Worm (Caenorhabditis elegans): ENCODE measurements around the gene Y22D7AR.6.

Gene Y22D7AR.6

ce11 chrIII:1665799-1666308 is 10.7 kb downstream of the Y22D7AR.6 start, which contains the start of gene Y22D7AR.3:
Gene Y22D7AR.3 (minus strand): TSS chrIII:1665849.
- TF ChIP-seq ztf-29 (GFP tag; IDR thresholded peaks at IDR 0.05) = no peak
- no peak for TF ChIP-seq med-1 (GFP tag; optimal IDR thresholded peaks at IDR 0.05; ENCODE audit: insufficient read depth)
- TF ChIP-seq T22C8.4 (GFP tag; IDR thresholded peaks at IDR 0.05) = 0 out of 2 replicates have a peak, but pooled peaks have one; percentile 7

- TF ChIP-seq ref-1 (GFP tag; conservative IDR thresholded peaks at IDR 0.05) = no peak
- TF ChIP-seq ztf-23 (GFP tag; IDR thresholded peaks at IDR 0.05) = no peak
- no peak for TF ChIP-seq ztf-29 (GFP tag; IDR thresholded peaks at IDR 0.05)
- no peak for TF ChIP-seq tab-1 (GFP tag; IDR thresholded peaks at IDR 0.05)
- TF ChIP-seq klf-2 (GFP tag; conservative IDR thresholded peaks at IDR 0.05) = no peak
- peak; percentile 64; the same call in 1 of the 2 replicates for TF ChIP-seq T22C8.4 (GFP tag; IDR thresholded peaks at IDR 0.05)
Observed at ce11 chrIII:1665373-1665772, 11.1 kb downstream of the Y22D7AR.6 start.

- TF ChIP-seq T22C8.4 (GFP tag; IDR thresholded peaks at IDR 0.05) = no peak
- no peak for TF ChIP-seq cog-1 (tag; optimal IDR thresholded peaks at IDR 0.05)
- no peak for TF ChIP-seq ztf-23 (GFP tag; IDR thresholded peaks at IDR 0.05)
- TF ChIP-seq klf-2 (GFP tag; conservative IDR thresholded peaks at IDR 0.05) = no peak
- TF ChIP-seq tab-1 (GFP tag; IDR thresholded peaks at IDR 0.05) = no peak
- TF ChIP-seq med-1 (GFP tag; optimal IDR thresholded peaks at IDR 0.05; ENCODE audit: insufficient read depth) = no peak
- TF ChIP-seq ref-1 (GFP tag; conservative IDR thresholded peaks at IDR 0.05) = no peak
- no peak for TF ChIP-seq ztf-29 (GFP tag; IDR thresholded peaks at IDR 0.05)
- no peak for TF ChIP-seq flt-1 (GFP tag; IDR thresholded peaks at IDR 0.05)
Observed at ce11 chrIII:1664761-1665266, 11.7 kb downstream of the Y22D7AR.6 start, which contains the start of gene Y22D7AL.16. Gene Y22D7AL.16 (minus strand): TSS chrIII:1665216.

ce11 chrIII:1663056-1663455 is 13.5 kb downstream of the Y22D7AR.6 start:
- TF ChIP-seq flt-1 (GFP tag; IDR thresholded peaks at IDR 0.05) (no peak), tab-1 (GFP tag; IDR thresholded peaks at IDR 0.05) (no peak), T22C8.4 (GFP tag; IDR thresholded peaks at IDR 0.05) (peak; percentile 67), med-1 (GFP tag; optimal IDR thresholded peaks at IDR 0.05; ENCODE audit: insufficient read depth) (no peak)

- TF ChIP-seq ztf-29 (GFP tag; IDR thresholded peaks at IDR 0.05) = no peak
Observed at ce11 chrIII:1662405-1662804, 14.1 kb downstream of the Y22D7AR.6 start.

ce11 chrIII:1661031-1661430 is 15.5 kb downstream of the Y22D7AR.6 start:
- TF ChIP-seq ztf-23 (GFP tag; IDR thresholded peaks at IDR 0.05) (no peak), flt-1 (GFP tag; IDR thresholded peaks at IDR 0.05) (no peak), cog-1 (tag; optimal IDR thresholded peaks at IDR 0.05) (no peak), ref-1 (GFP tag; conservative IDR thresholded peaks at IDR 0.05) (no peak), med-1 (GFP tag; optimal IDR thresholded peaks at IDR 0.05; ENCODE audit: insufficient read depth) (no peak)

- TF ChIP-seq cog-1 (tag; optimal IDR thresholded peaks at IDR 0.05) (no peak), flt-1 (GFP tag; IDR thresholded peaks at IDR 0.05) (no peak), klf-2 (GFP tag; conservative IDR thresholded peaks at IDR 0.05) (no peak), ref-1 (GFP tag; conservative IDR thresholded peaks at IDR 0.05) (no peak), T22C8.4 (GFP tag; IDR thresholded peaks at IDR 0.05) (no peak), ztf-23 (GFP tag; IDR thresholded peaks at IDR 0.05) (no peak), med-1 (GFP tag; optimal IDR thresholded peaks at IDR 0.05; ENCODE audit: insufficient read depth) (no peak), tab-1 (GFP tag; IDR thresholded peaks at IDR 0.05) (no peak), ztf-29 (GFP tag; IDR thresholded peaks at IDR 0.05) (no peak)
Observed at ce11 chrIII:1659763-1660162, 16.8 kb downstream of the Y22D7AR.6 start, which contains the start of gene Y22D7AL.15. Gene Y22D7AL.15 (minus strand): TSS chrIII:1659863.

- no peak for TF ChIP-seq tab-1 (GFP tag; IDR thresholded peaks at IDR 0.05)
- 0 out of 2 replicates have a peak, but pooled peaks have one; percentile 33 for TF ChIP-seq T22C8.4 (GFP tag; IDR thresholded peaks at IDR 0.05)
Observed at ce11 chrIII:1657380-1657779, 19.1 kb downstream of the Y22D7AR.6 start, which contains the start of gene cht-4. Gene cht-4 (minus strand): TSS chrIII:1657480.

ce11 chrIII:1652925-1653324 is 23.6 kb downstream of the Y22D7AR.6 start:
- TF ChIP-seq flt-1 (GFP tag; IDR thresholded peaks at IDR 0.05) = no peak

ce11 chrIII:1652181-1652580 is 24.3 kb downstream of the Y22D7AR.6 start, which contains the start of gene Y22D7AL.1:
Gene Y22D7AL.1 (plus strand): TSS chrIII:1652481.
- TF ChIP-seq tab-1 (GFP tag; IDR thresholded peaks at IDR 0.05) (no peak), cog-1 (tag; optimal IDR thresholded peaks at IDR 0.05) (no peak), ztf-23 (GFP tag; IDR thresholded peaks at IDR 0.05) (no peak), med-1 (GFP tag; optimal IDR thresholded peaks at IDR 0.05; ENCODE audit: insufficient read depth) (no peak), ref-1 (GFP tag; conservative IDR thresholded peaks at IDR 0.05) (no peak), klf-2 (GFP tag; conservative IDR thresholded peaks at IDR 0.05) (no peak), T22C8.4 (GFP tag; IDR thresholded peaks at IDR 0.05) (no peak), ztf-29 (GFP tag; IDR thresholded peaks at IDR 0.05) (no peak)

ce11 chrIII:1641163-1641562 is 35.4 kb downstream of the Y22D7AR.6 start, which contains the start of gene Y22D7AL.3:
Gene Y22D7AL.3 (plus strand): TSS chrIII:1641463.
- TF ChIP-seq T22C8.4 (GFP tag; IDR thresholded peaks at IDR 0.05) (no peak), klf-2 (GFP tag; conservative IDR thresholded peaks at IDR 0.05) (no peak), med-1 (GFP tag; optimal IDR thresholded peaks at IDR 0.05; ENCODE audit: insufficient read depth) (no peak), flt-1 (GFP tag; IDR thresholded peaks at IDR 0.05) (no peak), tab-1 (GFP tag; IDR thresholded peaks at IDR 0.05) (no peak), ztf-29 (GFP tag; IDR thresholded peaks at IDR 0.05) (no peak), ref-1 (GFP tag; conservative IDR thresholded peaks at IDR 0.05) (no peak), ztf-23 (GFP tag; IDR thresholded peaks at IDR 0.05) (no peak), cog-1 (tag; optimal IDR thresholded peaks at IDR 0.05) (no peak)
